Worm (Caenorhabditis elegans) whole organism, midembryonic: ENCODE measurements around the gene srw-115.

ENCODE experiments used
- flt-1 ChIP-seq: fragments of 200-800 bp; sonication (Bioruptor generic); IDR thresholded peaks from 2 replicates; pipeline ENCODE4 v1.3.6; 2022; ENCODE audit warnings: missing genetic modification characterization, missing compliant biosample characterization
- ref-1 ChIP-seq: fragments of 200-800 bp; sonication (Bioruptor generic); conservative IDR thresholded peaks from 2 replicates; pipeline ENCODE4 v1.3.6; 2022; ENCODE audit warnings: missing genetic modification reagents, missing genetic modification characterization, missing compliant biosample characterization
- tab-1 ChIP-seq: fragments of 200-800 bp; sonication (Bioruptor generic); IDR thresholded peaks from 2 replicates; pipeline ENCODE4 v1.3.6; 2022; ENCODE audit warnings: missing genetic modification characterization, missing compliant biosample characterization
- ztf-23 ChIP-seq: fragments of 200-800 bp; sonication (Bioruptor generic); IDR thresholded peaks from 2 replicates; pipeline ENCODE4 v1.3.6; 2022; ENCODE audit warnings: missing genetic modification reagents, missing genetic modification characterization, missing compliant biosample characterization

DNA sequence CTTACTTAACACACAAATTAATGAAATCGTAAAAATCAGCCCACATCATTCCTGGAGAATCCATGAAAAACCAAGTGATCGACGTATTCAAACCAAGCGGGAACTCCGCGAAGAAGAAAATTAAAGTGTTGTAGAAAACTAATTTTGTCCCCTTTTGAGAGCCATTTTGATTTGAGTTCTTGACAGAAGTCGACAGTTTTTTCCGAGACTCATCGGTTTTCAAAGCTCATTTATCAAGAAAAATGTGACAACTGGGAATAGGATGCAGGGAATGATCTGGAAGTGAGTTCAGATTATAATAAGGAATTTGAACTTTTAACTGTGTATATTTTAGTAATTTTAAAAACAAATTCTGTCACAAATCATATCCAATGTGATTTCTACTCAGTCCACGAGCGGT lies 17.7 kb upstream of the srw-115 start, which contains the start of gene srw-135:
- TF ChIP-seq tab-1 (GFP tag; lab: Robert Waterston, UW) = no peak
- no peak for TF ChIP-seq ztf-23 (GFP tag; lab: Robert Waterston, UW)
- TF ChIP-seq flt-1 (GFP tag; lab: Robert Waterston, UW) = no peak
- no peak for TF ChIP-seq ref-1 (GFP tag; lab: Robert Waterston, UW)
